Worm (Caenorhabditis elegans): ENCODE data around the gene F46F2.3.
A peak's percentile ranks its signal among the peaks of the same experiment; 100 is the strongest.

F46F2.3 gene

DNA sequence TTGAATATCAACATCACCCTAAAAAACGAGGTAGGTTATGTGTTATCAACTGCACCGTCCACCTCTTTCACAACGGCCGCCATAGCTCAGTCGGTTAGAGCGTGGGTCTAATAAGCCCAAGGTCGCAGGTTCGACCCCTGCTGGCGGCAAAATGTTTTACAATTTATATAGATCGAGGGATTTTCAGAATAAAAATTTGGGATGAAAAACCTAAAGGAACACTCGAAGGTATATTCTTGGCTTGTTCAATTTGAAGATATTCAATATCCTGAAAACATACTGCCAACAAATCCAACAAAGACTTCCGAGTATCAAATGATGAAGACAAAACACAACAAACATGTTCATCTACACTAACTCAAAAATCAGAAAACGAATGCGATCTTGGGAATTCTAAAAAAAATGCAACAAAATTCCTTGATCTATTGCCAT is 37.3 kb upstream of the F46F2.3 start (continued):
- peak; percentile 65 for TF ChIP-seq snpc-1.3 (tag; optimal IDR thresholded peaks at IDR 0.05; ENCODE audit: insufficient read depth)
- TF ChIP-seq zfh-2 (GFP tag; conservative IDR thresholded peaks at IDR 0.05) = no peak
- peak; percentile 50 for TF ChIP-seq ztf-26 (tag; optimal IDR thresholded peaks at IDR 0.05)
- no peak for TF ChIP-seq Y67H2A.10 (GFP tag; conservative IDR thresholded peaks at IDR 0.05)
- TF ChIP-seq K11D2.4 (GFP tag; IDR thresholded peaks at IDR 0.05) = no peak
- no peak for TF ChIP-seq sdz-38 (tag; optimal IDR thresholded peaks at IDR 0.05)
- TF ChIP-seq lag-1 (GFP tag; IDR thresholded peaks at IDR 0.05) = no peak
- TF ChIP-seq egrh-3 (GFP tag; IDR thresholded peaks at IDR 0.05) = no peak
- TF ChIP-seq lin-54 (GFP tag; optimal IDR thresholded peaks at IDR 0.05) = peak; percentile 64
- peak; percentile 81 for TF ChIP-seq T07F8.4 (tag; optimal IDR thresholded peaks at IDR 0.05)
- TF ChIP-seq D2030.7 (GFP tag; IDR thresholded peaks at IDR 0.05) = peak; percentile 85
- peak; percentile 68 for TF ChIP-seq ceh-40 (GFP tag; IDR thresholded peaks at IDR 0.05)
- TF ChIP-seq B0336.3 (GFP tag; IDR thresholded peaks at IDR 0.05) = 0 out of 2 replicates have a peak, but pooled peaks have one; percentile 41
- TF ChIP-seq ztf-6 (GFP tag; IDR thresholded peaks at IDR 0.05) = no peak
- peak; percentile 65 for TF ChIP-seq ekl-4 (GFP tag; IDR thresholded peaks at IDR 0.05)
- peak; percentile 81; the same call in 1 of the 2 replicates for TF ChIP-seq ztf-25 (GFP tag; IDR thresholded peaks at IDR 0.05)
- TF ChIP-seq Y79H2A.3 (GFP tag; conservative IDR thresholded peaks at IDR 0.05) = no peak
- TF ChIP-seq lin-40 (tag; optimal IDR thresholded peaks at IDR 0.05) = peak; percentile 74
- TF ChIP-seq zim-3 (tag; optimal IDR thresholded peaks at IDR 0.05) = peak; percentile 85
- peak; percentile 49 for TF ChIP-seq F57A8.1 (GFP tag; optimal IDR thresholded peaks at IDR 0.05)
- TF ChIP-seq nhr-80 (tag; optimal IDR thresholded peaks at IDR 0.05) = no peak
- TF ChIP-seq hrde-1 (tag; optimal IDR thresholded peaks at IDR 0.05; ENCODE audit: borderline replicate concordance) = peak; percentile 73
- TF ChIP-seq athp-1 (tag; optimal IDR thresholded peaks at IDR 0.05) = peak; percentile 83
- TF ChIP-seq chd-7 (tag; optimal IDR thresholded peaks at IDR 0.05) = peak; percentile 71
- no peak for TF ChIP-seq nfya-2 (GFP tag; IDR thresholded peaks at IDR 0.05)
- TF ChIP-seq tlf-1 (GFP tag; optimal IDR thresholded peaks at IDR 0.05) = peak; percentile 24
- TF ChIP-seq bed-2 (GFP tag; IDR thresholded peaks at IDR 0.05) = no peak
- TF ChIP-seq aptf-3 (GFP tag; IDR thresholded peaks at IDR 0.05) = 0 out of 2 replicates have a peak, but pooled peaks have one; percentile 6
- no peak for TF ChIP-seq lsl-1 (GFP tag; optimal IDR thresholded peaks at IDR 0.05)
- no peak for TF ChIP-seq hsf-1 (GFP tag; IDR thresholded peaks at IDR 0.05)
- peak; percentile 20 to 74 for TF ChIP-seq let-607 (tag; optimal IDR thresholded peaks at IDR 0.05)
- peak; percentile 45 for TF ChIP-seq F52B5.7 (tag; optimal IDR thresholded peaks at IDR 0.05)
- TF ChIP-seq unc-62 (GFP tag; optimal IDR thresholded peaks at IDR 0.05) = no peak
- TF ChIP-seq ceh-79 (tag; optimal IDR thresholded peaks at IDR 0.05) = peak; percentile 82
- TF ChIP-seq ceh-27 (GFP tag; optimal IDR thresholded peaks at IDR 0.05) = peak; percentile 29
- TF ChIP-seq F33H1.4 (GFP tag; IDR thresholded peaks at IDR 0.05) = no peak
- TF ChIP-seq Y56A3A.18 (GFP tag; IDR thresholded peaks at IDR 0.05) = peak; percentile 69
- no peak for TF ChIP-seq ztf-3 (GFP tag; optimal IDR thresholded peaks at IDR 0.05)
- TF ChIP-seq attf-5 (GFP tag; optimal IDR thresholded peaks at IDR 0.05) = peak; percentile 38
- TF ChIP-seq pha-4 (tag; optimal IDR thresholded peaks at IDR 0.05) = no peak
- TF ChIP-seq mxl-1 (tag; optimal IDR thresholded peaks at IDR 0.05) = peak; percentile 49
- TF ChIP-seq B0019.2 (GFP tag; conservative IDR thresholded peaks at IDR 0.05) = no peak
- peak; percentile 9 for TF ChIP-seq dpff-1 (tag; optimal IDR thresholded peaks at IDR 0.05)
- 0 out of 2 replicates have a peak, but pooled peaks have one; percentile 30 for TF ChIP-seq nhr-120 (GFP tag; IDR thresholded peaks at IDR 0.05)
- no peak for TF ChIP-seq F37B4.10 (GFP tag; IDR thresholded peaks at IDR 0.05)
- TF ChIP-seq F49E8.2 (tag; optimal IDR thresholded peaks at IDR 0.05; ENCODE audit: insufficient read depth) = peak; percentile 35
- peak; percentile 80 for TF ChIP-seq ZK185.1 (tag; optimal IDR thresholded peaks at IDR 0.05; ENCODE audit: poor library complexity, severe bottlenecking)
- peak; percentile 93 for TF ChIP-seq him-1 (tag; optimal IDR thresholded peaks at IDR 0.05)
- TF ChIP-seq F22D6.2 (tag; optimal IDR thresholded peaks at IDR 0.05) = peak; percentile 68
